Worm (Caenorhabditis elegans) whole organism, L2 larva: ENCODE measurements around the gene Y56A3A.30.

Source experiments
- C34F6.9 ChIP-seq: fragments of 150-350 bp; optimal IDR thresholded peaks from 2 replicates; lab custom pipeline; 2014; ENCODE audit warnings: missing biosample characterization, missing genetic modification characterization
- F13H6.1 ChIP-seq: sonication (generic microtip); optimal IDR thresholded peaks from 2 replicates; lab custom pipeline; 2016; ENCODE audit warnings: missing genetic modification characterization, missing compliant biosample characterization
- R02D3.7 ChIP-seq: fragments of 150-350 bp; optimal IDR thresholded peaks from 2 replicates; lab custom pipeline; 2014; ENCODE audit warnings: missing biosample characterization, missing genetic modification characterization
- ZK546.5 ChIP-seq: sonication (generic microtip); optimal IDR thresholded peaks from 2 replicates; lab custom pipeline; 2017; ENCODE audit warnings: missing biosample characterization, missing genetic modification characterization
- alr-1 ChIP-seq: fragments of 150-350 bp; optimal IDR thresholded peaks from 2 replicates; lab custom pipeline; 2014; ENCODE audit warnings: missing biosample characterization, missing genetic modification characterization
- aly-2 ChIP-seq: fragments of 150-350 bp; optimal IDR thresholded peaks from 2 replicates; lab custom pipeline; 2014; ENCODE audit warnings: missing biosample characterization, missing genetic modification characterization
- ama-1 ChIP-seq: fragments of 150-350 bp; optimal IDR thresholded peaks from 2 replicates; lab custom pipeline; 2018; ENCODE audit warnings: inconsistent platforms
- blmp-1 ChIP-seq: sonication (generic microtip); optimal IDR thresholded peaks from 2 replicates; lab custom pipeline; 2017; ENCODE audit warnings: missing genetic modification characterization, mild to moderate bottlenecking, missing compliant biosample characterization, antibody characterized with exemption, moderate library complexity; ENCODE audit not compliant: insufficient read depth
- ceh-16 ChIP-seq: fragments of 150-350 bp; optimal IDR thresholded peaks from 2 replicates; lab custom pipeline; 2014; ENCODE audit warnings: missing biosample characterization, missing genetic modification characterization
- ceh-82 ChIP-seq: fragments of 150-350 bp; optimal IDR thresholded peaks from 2 replicates; lab custom pipeline; 2014; ENCODE audit warnings: missing biosample characterization, missing genetic modification characterization
- crh-2 ChIP-seq: sonication (generic microtip); optimal IDR thresholded peaks from 2 replicates; lab custom pipeline; 2017; ENCODE audit warnings: missing biosample characterization, missing genetic modification characterization
- dmd-4 ChIP-seq: sonication (generic microtip); optimal IDR thresholded peaks from 2 replicates; lab custom pipeline; 2017; ENCODE audit warnings: missing biosample characterization, missing genetic modification characterization
- egl-27 ChIP-seq: sonication (generic microtip); optimal IDR thresholded peaks from 3 replicates; lab custom pipeline; 2017; ENCODE audit warnings: missing biosample characterization, missing genetic modification reagents, missing genetic modification characterization
- elt-1 ChIP-seq: fragments of 150-350 bp; optimal IDR thresholded peaks from 2 replicates; lab custom pipeline; 2014; ENCODE audit warnings: missing biosample characterization, missing genetic modification characterization
- elt-3 ChIP-seq: sonication (generic microtip); optimal IDR thresholded peaks from 2 replicates; lab custom pipeline; 2017; ENCODE audit warnings: missing biosample characterization, missing genetic modification characterization
- gmeb-1 ChIP-seq: fragments of 150-350 bp; optimal IDR thresholded peaks from 2 replicates; lab custom pipeline; 2014; ENCODE audit warnings: missing biosample characterization, missing genetic modification characterization
- lin-11 ChIP-seq: fragments of 150-350 bp; sonication (generic microtip); optimal IDR thresholded peaks from 2 replicates; lab custom pipeline; 2014; ENCODE audit warnings: missing biosample characterization, missing genetic modification characterization, inconsistent platforms, mixed read lengths
- lin-13 ChIP-seq: fragments of 150-350 bp; optimal IDR thresholded peaks from 2 replicates; lab custom pipeline; 2014; ENCODE audit warnings: missing biosample characterization, missing genetic modification reagents, missing genetic modification characterization
- lin-39 ChIP-seq: fragments of 150-350 bp; optimal IDR thresholded peaks from 2 replicates; lab custom pipeline; 2014; ENCODE audit warnings: missing biosample characterization, missing genetic modification reagents, missing genetic modification characterization
- lsy-2 ChIP-seq, 2 experiments: fragments of 150-350 bp in 1 of 2; sonication (generic microtip) in 1 of 2; optimal IDR thresholded peaks; 2 replicates each; lab custom pipeline; 2014 to 2017; ENCODE audit warnings: missing biosample characterization in 2 of 2, missing genetic modification characterization in 2 of 2
- mab-5 ChIP-seq: fragments of 150-350 bp; optimal IDR thresholded peaks from 2 replicates; lab custom pipeline; 2014; ENCODE audit warnings: missing biosample characterization, missing genetic modification characterization
- mbf-1 ChIP-seq: sonication (generic microtip); optimal IDR thresholded peaks from 2 replicates; lab custom pipeline; 2017; ENCODE audit warnings: missing biosample characterization, missing genetic modification characterization
- mdl-1 ChIP-seq, 2 experiments: fragments of 150-350 bp in 1 of 2; sonication (generic microtip) in 1 of 2; optimal IDR thresholded peaks; 2 replicates each; lab custom pipeline; 2017; ENCODE audit warnings: missing biosample characterization in 2 of 2, missing genetic modification characterization in 2 of 2
- nhr-10 ChIP-seq: sonication (generic microtip); optimal IDR thresholded peaks from 2 replicates; lab custom pipeline; 2017; ENCODE audit warnings: missing biosample characterization, missing genetic modification characterization
- nhr-12 ChIP-seq: fragments of 150-350 bp; optimal IDR thresholded peaks from 2 replicates; lab custom pipeline; 2014; ENCODE audit warnings: missing biosample characterization, missing genetic modification characterization
- nhr-21 ChIP-seq: fragments of 150-350 bp; optimal IDR thresholded peaks from 2 replicates; lab custom pipeline; 2014; ENCODE audit warnings: missing biosample characterization, missing genetic modification characterization
- nhr-23 ChIP-seq: fragments of 150-350 bp; optimal IDR thresholded peaks from 2 replicates; lab custom pipeline; 2014; ENCODE audit warnings: missing biosample characterization, missing genetic modification reagents, missing genetic modification characterization
- nhr-25 ChIP-seq: fragments of 150-350 bp; sonication (generic microtip); optimal IDR thresholded peaks from 3 replicates; lab custom pipeline; 2014; ENCODE audit warnings: missing biosample characterization, missing genetic modification characterization
- nhr-6 ChIP-seq: fragments of 150-350 bp; optimal IDR thresholded peaks from 2 replicates; lab custom pipeline; 2014; ENCODE audit warnings: missing biosample characterization, missing genetic modification characterization
- sem-4 ChIP-seq: fragments of 150-350 bp; optimal IDR thresholded peaks from 2 replicates; lab custom pipeline; 2014; ENCODE audit warnings: missing biosample characterization, missing genetic modification reagents, missing genetic modification characterization
- skn-1 ChIP-seq: sonication (generic microtip); optimal IDR thresholded peaks from 2 replicates; lab custom pipeline; 2017; ENCODE audit warnings: missing biosample characterization, missing genetic modification characterization
- sma-3 ChIP-seq: sonication (generic microtip); optimal IDR thresholded peaks from 2 replicates; lab custom pipeline; 2016; ENCODE audit warnings: missing genetic modification reagents, missing genetic modification characterization, missing compliant biosample characterization
- sma-9 ChIP-seq, 2 experiments: fragments of 150-350 bp in 1 of 2; sonication (generic microtip) in 1 of 2; optimal IDR thresholded peaks; 2 replicates each; lab custom pipeline; 2014 to 2016; ENCODE audit warnings: missing genetic modification characterization in 2 of 2, mild to moderate bottlenecking in 1 of 2, missing biosample characterization in 1 of 2, missing compliant biosample characterization in 1 of 2, missing genetic modification reagents in 1 of 2, moderate library complexity in 1 of 2
- snpc-4 ChIP-seq: fragments of 150-350 bp; optimal IDR thresholded peaks from 2 replicates; lab custom pipeline; 2014; ENCODE audit warnings: missing biosample characterization, missing genetic modification characterization
- unc-55 ChIP-seq: fragments of 150-350 bp; sonication (generic microtip); optimal IDR thresholded peaks from 3 replicates; lab custom pipeline; 2014; ENCODE audit warnings: missing biosample characterization, missing genetic modification reagents, missing genetic modification characterization
- unc-62 ChIP-seq: fragments of 150-350 bp; optimal IDR thresholded peaks from 2 replicates; lab custom pipeline; 2014; ENCODE audit warnings: missing biosample characterization, missing genetic modification reagents, missing genetic modification characterization
- ztf-1 ChIP-seq: fragments of 200-800 bp; sonication (Bioruptor generic); conservative IDR thresholded peaks from 2 replicates; pipeline ENCODE4 v1.3.6; 2022; ENCODE audit warnings: missing genetic modification characterization, missing compliant biosample characterization
- ztf-11 ChIP-seq: sonication (generic microtip); optimal IDR thresholded peaks from 2 replicates; lab custom pipeline; 2017; ENCODE audit warnings: missing biosample characterization, missing genetic modification characterization
- ztf-4 ChIP-seq: fragments of 150-350 bp; optimal IDR thresholded peaks from 2 replicates; lab custom pipeline; 2014; ENCODE audit warnings: missing biosample characterization, missing genetic modification characterization

Y56A3A.30 gene

DNA sequence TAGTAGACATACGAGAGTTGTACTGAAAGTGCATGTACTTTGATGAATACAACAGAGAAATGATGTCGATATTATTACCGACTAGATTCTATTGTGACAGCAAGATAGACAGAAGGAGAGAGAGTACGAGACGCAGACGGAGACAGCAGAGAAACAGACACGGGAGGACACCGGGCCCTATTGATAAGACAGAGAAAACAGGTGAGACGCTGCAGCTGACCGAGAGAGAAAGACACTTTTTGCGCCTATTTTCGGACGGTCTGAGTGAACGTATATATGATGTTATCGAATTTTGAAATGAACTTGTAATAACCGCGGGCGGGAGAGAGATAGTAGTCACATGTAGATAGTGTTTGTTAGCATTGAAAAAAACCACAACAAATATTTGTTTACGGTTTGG, 24.4 kb upstream of the Y56A3A.30 start (continued):
- TF ChIP-seq ztf-4: no peak
- peak; percentile 68 for TF ChIP-seq gmeb-1 (tag; lab: Kevin White, UChicago)
- TF ChIP-seq skn-1 (tag; lab: Kevin White, UChicago): no peak
- TF ChIP-seq lsy-2 (tag; optimal IDR thresholded peaks at IDR 0.05; lab: Kevin White, UChicago): peak in 1 of 2 experiments; percentile 29
- TF ChIP-seq nhr-25: peak; percentile 42
- TF ChIP-seq mdl-1 (tag; optimal IDR thresholded peaks at IDR 0.05; lab: Kevin White, UChicago): peak in 1 of 2 experiments; percentile 19
- TF ChIP-seq sem-4 (tag; lab: Kevin White, UChicago): peak; percentile 62
- TF ChIP-seq elt-3 (tag; lab: Kevin White, UChicago): no peak

DNA sequence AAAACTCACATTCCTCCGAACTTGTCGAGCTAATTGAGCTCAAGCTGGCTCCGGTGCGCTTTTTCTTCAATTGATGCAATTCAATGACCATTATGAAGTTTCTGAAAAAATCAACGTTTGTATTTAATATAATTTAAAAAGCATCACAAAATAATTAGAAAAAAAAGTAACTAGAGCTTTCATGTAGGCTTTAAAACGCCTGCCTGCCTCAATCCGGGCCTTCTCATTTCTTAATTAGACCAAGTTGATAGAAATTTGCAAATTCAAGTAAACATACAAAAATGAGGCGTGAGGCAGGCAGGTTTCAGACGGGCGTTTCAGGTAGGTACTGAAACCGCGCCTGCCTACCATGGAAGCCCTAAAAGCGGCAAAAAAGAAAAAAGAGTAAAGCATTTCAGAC, 24.0 kb upstream of the Y56A3A.30 start, which contains the start of gene Y56A3A.33:
Gene Y56A3A.33, minus strand, starts transcription at position 101 of the 400 bp plus-strand sequence.
- TF ChIP-seq ztf-11 (no peak), blmp-1 (no peak), C34F6.9 (tag; lab: Kevin White, UChicago) (no peak), ztf-1 (GFP tag; lab: Robert Waterston, UW) (no peak), ztf-4 (no peak), mbf-1 (tag; lab: Kevin White, UChicago) (no peak), nhr-6 (tag; lab: Kevin White, UChicago) (no peak), egl-27 (tag; lab: Kevin White, UChicago) (no peak), nhr-25 (no peak), ceh-16 (tag; lab: Kevin White, UChicago) (no peak), lin-11 (no peak), ceh-82 (tag; lab: Kevin White, UChicago) (no peak), mab-5 (tag; lab: Kevin White, UChicago) (no peak), unc-55 (GFP tag; lab: Kevin White, UChicago) (no peak), crh-2 (tag; lab: Kevin White, UChicago) (no peak), F13H6.1 (tag; lab: Kevin White, UChicago) (no peak), unc-62 (GFP tag; lab: Kevin White, UChicago) (no peak), mdl-1 (tag; optimal IDR thresholded peaks at IDR 0.05; lab: Kevin White, UChicago) (no peak), nhr-23 (tag; lab: Kevin White, UChicago) (no peak), nhr-21 (tag; lab: Kevin White, UChicago) (no peak)

DNA sequence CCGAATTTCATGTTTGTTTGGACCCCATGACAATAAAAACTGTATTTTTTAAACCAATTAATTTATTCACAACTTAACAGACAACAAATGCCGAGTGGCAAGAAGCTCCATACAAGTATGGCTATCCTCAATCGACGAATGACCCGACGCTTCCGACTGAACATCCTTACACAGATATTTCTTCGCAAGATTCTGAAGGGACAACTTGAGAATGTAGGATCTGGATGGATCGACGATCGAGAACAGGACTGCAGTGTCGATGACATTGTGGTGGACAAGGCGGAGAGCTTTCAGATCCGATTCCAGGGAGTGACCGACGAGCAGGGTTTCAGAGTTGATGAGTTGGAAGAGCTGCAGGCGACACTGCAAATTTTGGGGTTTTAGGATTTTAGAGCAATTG, 20.7 kb upstream of the Y56A3A.30 start:
- no peak for TF ChIP-seq elt-1 (tag; lab: Kevin White, UChicago)
- TF ChIP-seq sma-3: no peak
- no peak for TF ChIP-seq lin-13 (GFP tag; lab: Kevin White, UChicago)
- TF ChIP-seq nhr-10 (tag; lab: Kevin White, UChicago): no peak
- no peak for TF ChIP-seq egl-27 (tag; lab: Kevin White, UChicago)
- no peak for TF ChIP-seq dmd-4 (tag; lab: Kevin White, UChicago)

DNA sequence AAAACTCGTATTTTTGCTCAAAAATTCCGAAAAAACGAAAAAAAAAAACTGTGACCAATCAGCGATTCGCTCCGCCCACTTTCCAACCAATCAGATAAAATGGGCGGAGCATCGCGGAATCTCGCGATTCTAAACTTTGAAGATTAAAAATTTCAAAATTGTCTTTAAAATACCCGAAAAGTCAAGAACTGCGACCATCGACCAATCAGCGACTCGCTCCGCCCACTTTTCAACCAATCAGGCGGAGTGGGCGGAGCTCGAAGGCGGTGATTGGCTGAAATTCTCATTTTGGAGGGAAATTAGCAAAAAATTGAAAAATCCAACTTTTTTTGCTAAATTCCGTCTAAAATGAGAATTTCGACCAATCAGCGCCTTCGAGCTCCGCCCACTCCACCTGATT, 16.9 kb upstream of the Y56A3A.30 start:
- no peak for TF ChIP-seq ztf-11
- no peak for TF ChIP-seq aly-2 (tag; lab: Kevin White, UChicago)
- TF ChIP-seq elt-1 (tag; lab: Kevin White, UChicago): no peak
- no peak for TF ChIP-seq ama-1 (lab: Kevin White, UChicago)
- no peak for TF ChIP-seq ZK546.5 (tag; lab: Kevin White, UChicago)
- TF ChIP-seq snpc-4: no peak
- no peak for TF ChIP-seq R02D3.7 (tag; lab: Kevin White, UChicago)
- no peak for TF ChIP-seq dmd-4 (tag; lab: Kevin White, UChicago)
- TF ChIP-seq nhr-12 (tag; lab: Kevin White, UChicago): no peak
- TF ChIP-seq skn-1 (tag; lab: Kevin White, UChicago): no peak
- no peak for TF ChIP-seq alr-1 (tag; lab: Kevin White, UChicago)
- TF ChIP-seq sma-9 (GFP tag; optimal IDR thresholded peaks at IDR 0.05; lab: Kevin White, UChicago): no peak
- no peak for TF ChIP-seq sma-9 (tag; optimal IDR thresholded peaks at IDR 0.05; lab: Kevin White, UChicago)
- no peak for TF ChIP-seq lin-39 (tag; lab: Kevin White, UChicago)
- no peak for TF ChIP-seq unc-62 (GFP tag; lab: Kevin White, UChicago)
- no peak for TF ChIP-seq F13H6.1 (tag; lab: Kevin White, UChicago)
- no peak for TF ChIP-seq unc-55 (GFP tag; lab: Kevin White, UChicago)
- no peak for TF ChIP-seq mab-5 (tag; lab: Kevin White, UChicago)
- no peak for TF ChIP-seq mdl-1 (tag; optimal IDR thresholded peaks at IDR 0.05; lab: Kevin White, UChicago)
